Fruit fly (Drosophila melanogaster): ENCODE data around the gene pzg.
A peak's percentile ranks its signal among the peaks of the same experiment; 100 is the strongest.

pzg gene

dm6 chr3L:21304400-21304799 lies 18.5 kb downstream of the pzg start, which contains the start of the genes CG11309 and CG7632 (continued):
- peak; percentile 98 for TF ChIP-seq slp2 (GFP tag; optimal IDR thresholded peaks at IDR 0.05)
- TF ChIP-seq ranshi (GFP tag; IDR thresholded peaks at IDR 0.05): peak; percentile 98
- peak; percentile 100 for TF ChIP-seq CG10979 (tag; optimal IDR thresholded peaks at IDR 0.05)
- peak; percentile 97 for TF ChIP-seq wdn (GFP tag; IDR thresholded peaks at IDR 0.05)
- TF ChIP-seq Scr (GFP tag; IDR thresholded peaks at IDR 0.05; ENCODE audit: partially characterized antibody): peak; percentile 39
- TF ChIP-seq vvl (GFP tag; IDR thresholded peaks at IDR 0.05): peak; percentile 100
- TF ChIP-seq CG33557 (GFP tag; optimal IDR thresholded peaks at IDR 0.05): peak; percentile 100
- TF ChIP-seq Max (GFP tag; optimal IDR thresholded peaks at IDR 0.05): peak; percentile 99
- peak; percentile 100 for TF ChIP-seq Asciz (GFP tag; optimal IDR thresholded peaks at IDR 0.05)
- TF ChIP-seq tna (GFP tag; IDR thresholded peaks at IDR 0.05; ENCODE audit: partially characterized antibody): 0 out of 2 replicates have a peak, but pooled peaks have one; percentile 29
- peak; percentile 99 for TF ChIP-seq CG1603 (tag; optimal IDR thresholded peaks at IDR 0.05)
- TF ChIP-seq az2 (GFP tag; optimal IDR thresholded peaks at IDR 0.05): peak; percentile 99
- peak in 1 of 3 experiments; percentile 99 for TF ChIP-seq Stat92E (GFP tag; optimal IDR thresholded peaks at IDR 0.05)
- TF ChIP-seq ssp (GFP tag; IDR thresholded peaks at IDR 0.05): peak; percentile 82
- no peak for TF ChIP-seq sc (optimal IDR thresholded peaks at IDR 0.05)
- TF ChIP-seq sc (GFP tag; optimal IDR thresholded peaks at IDR 0.05): peak; percentile 99
- peak; percentile 100 for TF ChIP-seq CG2202 (tag; optimal IDR thresholded peaks at IDR 0.05)
- TF ChIP-seq HmgZ (tag; optimal IDR thresholded peaks at IDR 0.05): peak; percentile 100
- peak; percentile 100 for TF ChIP-seq Fer3 (tag; optimal IDR thresholded peaks at IDR 0.05)
- TF ChIP-seq CG18599 (GFP tag; optimal IDR thresholded peaks at IDR 0.05): peak; percentile 100
- peak; percentile 88 for TF ChIP-seq pfk (GFP tag; optimal IDR thresholded peaks at IDR 0.05)
- TF ChIP-seq CG17361 (GFP tag; IDR thresholded peaks at IDR 0.05): peak; percentile 99
- peak; percentile 99 for TF ChIP-seq CG2875 (GFP tag; optimal IDR thresholded peaks at IDR 0.05)
- peak; percentile 98 to 100 for TF ChIP-seq bsh (GFP tag; optimal IDR thresholded peaks at IDR 0.05)
- TF ChIP-seq CG14667 (GFP tag; IDR thresholded peaks at IDR 0.05): peak; percentile 89
- TF ChIP-seq Dref (GFP tag; IDR thresholded peaks at IDR 0.05): 0 out of 2 replicates have a peak, but pooled peaks have one; percentile 34
- TF ChIP-seq CG32767 (GFP tag; IDR thresholded peaks at IDR 0.05): peak; percentile 98
- peak; percentile 79 for TF ChIP-seq CG15073 (GFP tag; optimal IDR thresholded peaks at IDR 0.05)
- TF ChIP-seq peb (GFP tag; IDR thresholded peaks at IDR 0.05): peak; percentile 96
- TF ChIP-seq CG4617 (GFP tag; optimal IDR thresholded peaks at IDR 0.05; ENCODE audit: borderline replicate concordance): peak; percentile 98
- peak; percentile 99 for TF ChIP-seq stwl (tag; optimal IDR thresholded peaks at IDR 0.05)
- TF ChIP-seq fu2 (GFP tag; optimal IDR thresholded peaks at IDR 0.05): peak; percentile 97
- TF ChIP-seq br (optimal IDR thresholded peaks at IDR 0.05): no peak
- TF ChIP-seq Lhr (GFP tag; optimal IDR thresholded peaks at IDR 0.05): peak; percentile 98
- TF ChIP-seq Xrp1 (GFP tag; IDR thresholded peaks at IDR 0.05): peak; percentile 99
- peak; percentile 100 for TF ChIP-seq chm (GFP tag; IDR thresholded peaks at IDR 0.05)
- no peak; the same call in 2 of the 3 replicates for TF ChIP-seq CG34224 (GFP tag; IDR thresholded peaks at IDR 0.05; ENCODE audit: partially characterized antibody)
- TF ChIP-seq odd (GFP tag; optimal IDR thresholded peaks at IDR 0.05): peak; percentile 99
- no peak for TF ChIP-seq h (optimal IDR thresholded peaks at IDR 0.05)
- TF ChIP-seq CG31388 (GFP tag; optimal IDR thresholded peaks at IDR 0.05): peak; percentile 95
- peak; percentile 98 for TF ChIP-seq dysf (GFP tag; IDR thresholded peaks at IDR 0.05)
- no peak for TF ChIP-seq CG14860 (GFP tag; IDR thresholded peaks at IDR 0.05; ENCODE audit: partially characterized antibody)
- peak; percentile 40 for TF ChIP-seq gfzf (GFP tag; optimal IDR thresholded peaks at IDR 0.05)
- peak; percentile 94 for TF ChIP-seq Bdp1 (GFP tag; optimal IDR thresholded peaks at IDR 0.05)
- peak; percentile 95 for TF ChIP-seq CG11456 (GFP tag; IDR thresholded peaks at IDR 0.05)
- TF ChIP-seq Dad (GFP tag; optimal IDR thresholded peaks at IDR 0.05): peak; percentile 98
- peak; percentile 96 for TF ChIP-seq croc (GFP tag; conservative IDR thresholded peaks at IDR 0.05)
- TF ChIP-seq Ravus (GFP tag; IDR thresholded peaks at IDR 0.05): peak; percentile 90
- peak; percentile 100 for TF ChIP-seq mirr (GFP tag; optimal IDR thresholded peaks at IDR 0.05)
- TF ChIP-seq CG9609 (GFP tag; optimal IDR thresholded peaks at IDR 0.05): peak; percentile 98
- TF ChIP-seq CG17912 (GFP tag; optimal IDR thresholded peaks at IDR 0.05): peak; percentile 99

Measured in whole organism, embryonic.